Fruit fly (Drosophila melanogaster): ENCODE measurements around the gene CG8870.

DNA sequence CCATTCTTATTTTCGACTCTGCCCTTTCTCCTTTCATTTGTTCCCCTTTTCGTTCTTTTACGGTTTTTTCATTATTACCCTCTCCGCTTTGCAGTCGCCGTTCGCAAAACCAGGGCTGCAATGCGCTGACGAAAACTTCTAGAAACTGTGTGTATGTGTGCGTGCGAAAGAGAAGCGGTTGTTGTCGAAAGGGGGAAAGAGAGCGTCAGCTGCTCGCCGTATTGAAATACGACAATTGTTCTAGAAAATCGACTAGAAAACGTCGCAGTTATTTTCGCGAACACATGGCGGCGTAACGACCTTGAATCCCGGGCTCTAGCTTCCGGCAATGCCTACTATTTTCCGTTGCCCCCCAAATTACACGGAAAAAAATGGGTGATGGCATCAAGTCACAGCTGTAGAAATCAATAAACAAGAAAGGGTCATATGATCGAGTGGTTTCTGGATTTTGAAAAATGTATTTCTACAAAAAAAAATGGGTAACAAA, 3.1 kb downstream of the CG8870 start:
- no peak for TF ChIP-seq insv (optimal IDR thresholded peaks at IDR 0.05)
- no peak for TF ChIP-seq ttk (optimal IDR thresholded peaks at IDR 0.05)
- no peak for TF ChIP-seq psq (optimal IDR thresholded peaks at IDR 0.05)

All from Kc167 (cell line).